Worm (Caenorhabditis elegans): ENCODE results near the gene idpp-4.
"Not testable (repeated sequence)": the region's sequence is repeated elsewhere in the genome, so short reads cannot be mapped to it uniquely, and the experiment has no call there.

The idpp-4 gene

DNA sequence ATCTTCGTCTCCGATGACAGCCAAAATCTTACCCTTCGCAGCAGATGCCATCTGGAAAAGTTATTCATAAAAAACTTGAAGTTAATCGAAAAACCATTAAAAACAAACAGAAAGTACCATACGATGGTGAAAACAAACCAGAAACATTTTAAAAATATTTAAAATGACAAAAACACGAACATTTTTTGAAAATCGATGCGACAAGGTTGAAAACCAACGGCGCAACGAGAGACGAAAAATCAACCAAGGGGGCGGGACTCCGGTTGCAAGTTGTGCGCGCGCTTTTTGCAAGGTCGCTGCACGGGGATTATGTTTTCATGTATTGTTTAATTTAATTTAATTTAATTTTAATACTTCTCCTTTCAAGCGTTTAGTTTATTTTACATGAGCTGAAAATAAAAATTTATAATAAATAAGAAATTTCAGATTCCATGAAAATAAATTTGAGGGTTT lies 17.6 kb upstream of the idpp-4 start, which contains the start of gene vha-9 (continued):
- TF ChIP-seq mdl-1 (tag; optimal IDR thresholded peaks at IDR 0.05) (peak in 1 of 2 experiments; percentile 2), daf-16 (GFP tag; optimal IDR thresholded peaks at IDR 0.05) (no peak), daf-16 (tag; optimal IDR thresholded peaks at IDR 0.05) (peak; percentile 56), aha-1 (tag) (no peak), aly-2 (tag; optimal IDR thresholded peaks at IDR 0.05) (no peak), hlh-30 (tag; optimal IDR thresholded peaks at IDR 0.05; ENCODE audit: insufficient read depth) (peak; percentile 64), nhr-42 (GFP tag; IDR thresholded peaks at IDR 0.05) (peak; percentile 56; the same call in 1 of the 2 replicates), T20F7.1 (GFP tag; optimal IDR thresholded peaks at IDR 0.05) (peak; percentile 38), F10B5.3 (tag; optimal IDR thresholded peaks at IDR 0.05) (no peak)

DNA sequence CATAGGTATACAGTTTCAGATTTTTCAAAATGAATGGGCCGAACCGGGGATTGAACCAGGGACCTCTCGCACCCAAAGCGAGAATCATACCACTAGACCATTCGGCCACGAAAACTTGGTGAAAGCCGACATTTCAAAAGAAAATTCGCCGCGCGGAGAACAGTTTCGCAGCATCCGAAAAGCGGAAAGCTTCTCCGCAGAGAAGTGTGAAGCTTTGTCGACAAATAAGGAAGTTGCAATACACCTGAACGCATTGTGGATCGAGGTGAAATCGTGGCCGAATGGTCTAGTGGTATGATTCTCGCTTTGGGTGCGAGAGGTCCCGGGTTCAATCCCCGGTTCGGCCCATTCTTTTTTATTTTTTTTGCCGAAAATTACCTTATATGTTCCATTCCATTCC lies 16.5 kb upstream of the idpp-4 start:
- TF ChIP-seq arid-1 (GFP tag; conservative IDR thresholded peaks at IDR 0.05) = peak; percentile 73
- TF ChIP-seq daf-16 (GFP tag; optimal IDR thresholded peaks at IDR 0.05) = peak in 1 of 2 experiments; percentile 26
- not testable (repeated sequence) for TF ChIP-seq daf-16 (tag; optimal IDR thresholded peaks at IDR 0.05)
- TF ChIP-seq lin-1 (GFP tag; IDR thresholded peaks at IDR 0.05) = 0 out of 2 replicates have a peak, but pooled peaks have one; percentile 8
- peak; percentile 59; the same call in 1 of the 2 replicates for TF ChIP-seq vab-7 (GFP tag; IDR thresholded peaks at IDR 0.05)
- 0 out of 2 replicates have a peak, but pooled peaks have one; percentile 22 for TF ChIP-seq Y48G9A.11 (GFP tag; IDR thresholded peaks at IDR 0.05)
- peak; percentile 46 for TF ChIP-seq mes-2 (tag; optimal IDR thresholded peaks at IDR 0.05; ENCODE audit: poor library complexity, severe bottlenecking)
- peak; percentile 88 for TF ChIP-seq egl-43 (GFP tag; IDR thresholded peaks at IDR 0.05)
- TF ChIP-seq php-3 (GFP tag; IDR thresholded peaks at IDR 0.05) = 0 out of 2 replicates have a peak, but pooled peaks have one; percentile 40
- TF ChIP-seq tra-1 (GFP tag; IDR thresholded peaks at IDR 0.05) = 0 out of 2 replicates have a peak, but pooled peaks have one; percentile 9
- TF ChIP-seq ctbp-1 (GFP tag; IDR thresholded peaks at IDR 0.05) = 0 out of 2 replicates have a peak, but pooled peaks have one; percentile 28
- TF ChIP-seq lim-7 (GFP tag; IDR thresholded peaks at IDR 0.05) = peak; percentile 70; the same call in 1 of the 2 replicates
- 0 out of 4 replicates have a peak, but pooled peaks of 1 of the 2 experiments have one; percentile 40 for TF ChIP-seq madf-5 (GFP tag; IDR thresholded peaks at IDR 0.05)
- peak; percentile 51 for TF ChIP-seq madf-9 (GFP tag; conservative IDR thresholded peaks at IDR 0.05)
- TF ChIP-seq aha-1 (tag) = peak; percentile 51
- TF ChIP-seq F26F4.8 (GFP tag; conservative IDR thresholded peaks at IDR 0.05) = peak; percentile 64; the same call in 1 of the 2 replicates
- peak; percentile 18; the same call in 1 of the 2 replicates for TF ChIP-seq saeg-2 (GFP tag; IDR thresholded peaks at IDR 0.05)
- peak; percentile 24; the same call in 1 of the 2 replicates for TF ChIP-seq hmg-1.1 (GFP tag; IDR thresholded peaks at IDR 0.05)
- peak; percentile 79 for TF ChIP-seq T26A8.4 (GFP tag; IDR thresholded peaks at IDR 0.05)

DNA sequence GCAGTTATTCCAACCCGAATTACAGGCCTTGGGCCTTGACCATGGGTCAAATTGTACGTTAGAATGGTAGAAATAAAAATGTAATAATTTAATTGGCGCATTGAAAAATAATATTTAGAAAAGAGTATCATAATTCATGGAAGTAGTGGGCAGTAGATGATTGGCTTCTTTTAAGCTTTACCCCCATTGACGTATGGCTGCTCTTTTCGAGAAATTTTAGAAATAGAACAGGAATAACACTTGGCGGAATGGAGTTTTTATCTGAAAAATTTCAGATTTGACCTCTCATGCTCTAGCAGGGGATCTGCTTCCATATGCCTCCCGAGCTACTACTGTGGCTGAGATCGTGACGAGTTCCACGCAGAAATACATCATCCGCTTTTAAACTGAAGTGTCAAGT lies 12.5 kb upstream of the idpp-4 start, which contains the start of gene gcy-4:
Gene gcy-4 (minus strand): TSS at position 101 of the 400 bp plus-strand sequence.
- TF ChIP-seq unc-130 (GFP tag; optimal IDR thresholded peaks at IDR 0.05) (no peak), ama-1 (optimal IDR thresholded peaks at IDR 0.05) (no peak), hlh-11 (tag; optimal IDR thresholded peaks at IDR 0.05) (no peak), T20F7.1 (GFP tag; optimal IDR thresholded peaks at IDR 0.05) (no peak), rbr-2 (tag; optimal IDR thresholded peaks at IDR 0.05) (no peak), F49E8.2 (tag; optimal IDR thresholded peaks at IDR 0.05; ENCODE audit: borderline replicate concordance) (no peak), madf-9 (GFP tag; conservative IDR thresholded peaks at IDR 0.05) (no peak), pqm-1 (tag; optimal IDR thresholded peaks at IDR 0.05) (no peak), nhr-41 (GFP tag; IDR thresholded peaks at IDR 0.05) (no peak), nhr-111 (GFP tag; optimal IDR thresholded peaks at IDR 0.05) (no peak), zag-1 (tag; optimal IDR thresholded peaks at IDR 0.05) (no peak), D1046.2 (GFP tag; IDR thresholded peaks at IDR 0.05) (no peak), lin-29 (GFP tag; IDR thresholded peaks at IDR 0.05) (no peak), mxl-2 (GFP tag; conservative IDR thresholded peaks at IDR 0.05) (no peak), spr-3 (GFP tag; optimal IDR thresholded peaks at IDR 0.05) (no peak), F26F4.8 (GFP tag; conservative IDR thresholded peaks at IDR 0.05) (no peak)

Measured in whole organism, L4 larva.